Worm (Caenorhabditis elegans) whole organism, dauer: ENCODE measurements around the gene srd-64.

ENCODE experiments used
- unc-62 ChIP-seq: sonication (generic microtip); optimal IDR thresholded peaks from 2 replicates; lab custom pipeline; 2017; ENCODE audit warnings: missing biosample characterization, missing genetic modification reagents, missing genetic modification characterization

srd-64 gene

ce11 chrIII:1682262-1682661 lies 12.6 kb downstream of the srd-64 start:
- TF ChIP-seq unc-62 (GFP tag; lab: Kevin White, UChicago): no peak

- no peak for TF ChIP-seq unc-62 (GFP tag; lab: Kevin White, UChicago)
Observed at ce11 chrIII:1680996-1681395, 13.9 kb downstream of the srd-64 start.

- no peak for TF ChIP-seq unc-62 (GFP tag; lab: Kevin White, UChicago)
Observed at ce11 chrIII:1680393-1680792, 14.5 kb downstream of the srd-64 start.

DNA sequence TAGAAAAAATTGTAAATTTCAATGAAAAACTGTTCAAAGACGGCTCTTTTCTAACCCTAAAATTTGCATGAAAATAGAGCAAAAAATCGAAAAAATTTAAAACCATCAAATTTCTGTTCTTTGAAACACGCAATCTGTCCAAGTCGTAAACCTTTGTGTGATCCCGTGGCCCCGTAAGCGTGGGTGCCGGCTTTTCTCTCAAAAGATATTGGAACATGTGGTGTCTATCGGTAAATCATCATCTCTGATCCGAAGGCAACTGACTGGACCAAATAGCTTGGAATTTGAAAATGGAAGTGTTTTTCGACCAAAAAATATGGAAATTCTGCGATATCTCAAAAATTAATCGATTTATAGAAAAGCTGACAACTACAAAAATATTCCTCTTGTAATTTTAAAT lies 16.2 kb downstream of the srd-64 start:
- TF ChIP-seq unc-62 (GFP tag; lab: Kevin White, UChicago): no peak

ce11 chrIII:1676588-1676987 lies 18.3 kb downstream of the srd-64 start, which contains the start of gene Y22D7AR.6:
TSS of gene Y22D7AR.6 (minus strand) at chrIII:1676721.
- TF ChIP-seq unc-62 (GFP tag; lab: Kevin White, UChicago): no peak

DNA sequence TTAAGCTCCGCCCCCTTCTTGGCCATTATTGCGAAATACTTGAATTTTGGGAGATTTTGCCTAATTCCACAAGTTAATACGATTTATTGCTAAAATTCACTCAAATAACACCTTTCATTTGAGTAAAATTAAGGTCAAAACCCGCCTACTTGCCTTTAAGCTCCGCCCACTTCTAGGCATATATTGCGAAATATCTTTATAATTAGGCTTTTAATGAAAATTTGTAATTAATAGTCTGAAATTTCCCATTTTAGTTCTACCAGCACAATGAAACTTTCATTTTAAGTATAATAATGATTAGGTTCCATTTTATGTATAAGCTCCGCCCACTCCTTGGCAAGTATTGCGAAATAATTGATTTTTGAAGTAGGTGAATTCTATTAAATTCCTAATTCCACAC lies 20.1 kb downstream of the srd-64 start:
- no peak for TF ChIP-seq unc-62 (GFP tag; lab: Kevin White, UChicago)

- no peak for TF ChIP-seq unc-62 (GFP tag; lab: Kevin White, UChicago)
Observed at ce11 chrIII:1673320-1673719, 21.6 kb downstream of the srd-64 start.

DNA sequence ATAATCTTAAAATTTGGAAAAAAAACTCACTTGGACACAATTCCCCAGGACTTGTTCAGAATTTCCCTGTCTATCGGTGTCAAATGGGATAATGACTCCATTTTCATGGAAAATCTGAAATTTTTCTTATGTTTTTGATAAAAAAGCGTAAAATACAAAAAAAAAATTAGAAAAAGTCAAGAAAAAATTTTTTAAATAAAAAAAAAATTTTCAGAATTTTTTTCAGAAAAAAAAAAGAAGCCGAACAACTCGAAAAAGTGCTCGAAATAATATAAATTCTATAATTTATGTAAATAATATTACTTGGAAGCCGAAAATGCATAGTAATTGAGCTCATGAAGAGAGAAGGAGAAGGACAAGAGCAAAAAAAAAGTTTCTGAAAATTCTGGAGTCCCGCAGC lies 26.4 kb downstream of the srd-64 start, which contains the start of gene glb-30:
glb-30 (minus strand) TSS at position 101 of the 400 bp plus-strand sequence.
- TF ChIP-seq unc-62 (GFP tag; lab: Kevin White, UChicago): no peak

DNA sequence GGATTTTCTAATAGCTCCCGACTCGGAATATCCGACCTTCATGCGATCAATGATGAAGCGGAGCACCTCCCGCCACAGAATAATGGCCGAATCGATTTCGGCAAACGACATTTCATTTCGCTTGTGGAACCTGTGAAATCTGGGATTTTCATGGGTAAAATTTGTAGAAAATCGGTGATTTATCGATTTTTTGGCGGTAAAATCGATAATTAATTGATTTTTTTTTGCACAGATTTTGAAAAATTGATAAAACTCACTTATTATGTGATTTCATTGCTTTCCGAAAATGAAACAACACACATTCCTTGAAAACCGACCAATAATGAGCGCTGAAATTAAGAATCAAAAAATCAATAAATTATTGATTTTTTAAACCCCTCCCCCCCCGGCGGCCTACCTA lies 28.0 kb downstream of the srd-64 start:
- TF ChIP-seq unc-62 (GFP tag; lab: Kevin White, UChicago): no peak

DNA sequence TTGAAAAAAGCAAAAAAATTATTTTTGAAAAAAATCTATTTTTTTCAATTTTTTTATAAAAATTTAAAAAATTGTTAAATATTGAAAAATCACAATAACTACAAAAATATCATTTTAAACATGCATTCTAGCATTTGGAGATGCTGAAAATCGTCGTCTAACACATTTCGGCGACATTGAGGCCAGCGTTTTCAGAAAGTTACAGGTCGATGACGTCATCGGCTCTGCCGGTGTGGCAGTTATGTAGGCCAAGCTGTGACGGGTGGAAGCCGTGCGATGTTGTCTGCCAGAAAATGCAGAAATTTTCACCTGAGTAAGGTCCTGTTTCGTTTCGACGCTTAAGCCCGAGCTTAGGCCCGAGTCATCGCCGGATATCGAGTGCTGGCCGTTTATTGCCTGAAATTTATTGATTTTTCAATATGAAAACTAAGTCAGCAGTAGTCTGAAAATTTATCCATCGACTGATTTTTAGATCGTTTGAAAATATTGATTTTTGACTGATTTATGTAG lies 29.1 kb downstream of the srd-64 start, which contains the start of gene Y22D7AR.3:
Y22D7AR.3 (minus strand) TSS at position 51 of the 510 bp plus-strand sequence.
- TF ChIP-seq unc-62 (GFP tag; lab: Kevin White, UChicago): no peak

DNA sequence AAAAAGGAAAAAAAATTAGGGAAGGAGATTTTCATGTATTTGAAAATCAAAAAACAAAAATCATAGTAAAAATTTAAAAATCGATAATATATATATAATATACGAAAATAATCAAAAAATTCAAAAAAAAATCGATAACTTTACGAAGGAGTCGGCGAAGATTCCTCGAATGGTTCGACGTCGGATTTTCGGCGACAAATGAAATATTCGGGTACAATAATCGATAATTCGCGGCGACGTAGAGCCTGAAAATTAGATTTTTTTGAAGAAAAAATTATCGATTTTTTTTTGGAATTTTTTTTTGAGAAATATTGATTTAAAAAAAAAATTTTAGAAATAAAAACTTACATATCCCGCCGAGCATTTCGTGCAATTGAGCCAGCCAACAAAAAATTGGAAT lies 29.5 kb downstream of the srd-64 start:
- TF ChIP-seq unc-62 (GFP tag; lab: Kevin White, UChicago): no peak

DNA sequence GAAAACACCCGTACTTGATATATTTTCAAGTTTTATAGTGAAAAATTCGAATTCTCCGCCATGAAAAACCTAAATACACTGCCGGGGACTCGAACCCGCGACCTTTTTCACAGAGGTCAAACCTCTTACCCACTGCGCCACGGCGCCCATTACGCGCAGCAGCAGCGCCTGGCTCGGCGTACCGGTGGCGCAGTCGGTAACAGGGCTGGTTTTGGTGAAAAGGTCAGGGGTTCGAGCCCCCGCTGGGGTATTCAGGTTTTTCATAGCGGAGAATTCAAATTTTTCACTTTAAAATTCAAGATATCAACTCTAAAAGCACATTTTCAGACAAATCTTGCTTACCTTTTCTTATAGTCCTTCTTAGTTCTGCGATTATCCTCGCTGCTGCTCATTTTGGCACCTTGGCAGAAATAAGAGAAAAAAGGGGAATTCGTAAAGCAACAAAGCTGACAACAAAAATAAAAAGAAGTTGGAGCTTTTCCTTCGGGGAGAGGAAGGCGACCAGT lies 30.1 kb downstream of the srd-64 start, which contains the start of gene Y22D7AL.16:
Y22D7AL.16 (minus strand) TSS at position 456 of the 506 bp plus-strand sequence.
- no peak for TF ChIP-seq unc-62 (GFP tag; lab: Kevin White, UChicago)

DNA sequence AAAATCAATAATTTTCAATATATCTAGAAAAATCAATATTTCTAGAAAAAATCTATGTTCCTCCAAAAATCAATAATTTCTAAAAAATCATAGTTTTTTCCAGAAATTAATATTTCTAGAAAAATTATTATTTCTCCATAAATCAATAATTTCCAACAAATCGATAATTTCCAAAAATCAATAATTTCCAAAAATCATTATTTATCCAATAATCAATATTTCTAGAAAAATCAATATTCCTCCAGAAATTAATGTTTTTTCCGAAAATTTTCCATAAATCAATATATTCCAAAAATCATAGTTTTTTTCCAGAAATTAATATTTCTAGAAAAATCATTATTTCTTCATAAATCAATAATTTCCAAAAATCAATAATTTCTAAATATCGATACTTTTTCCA lies 31.9 kb downstream of the srd-64 start:
- TF ChIP-seq unc-62 (GFP tag; lab: Kevin White, UChicago): no peak

- TF ChIP-seq unc-62 (GFP tag; lab: Kevin White, UChicago): no peak
Observed at ce11 chrIII:1662405-1662804, 32.5 kb downstream of the srd-64 start.

DNA sequence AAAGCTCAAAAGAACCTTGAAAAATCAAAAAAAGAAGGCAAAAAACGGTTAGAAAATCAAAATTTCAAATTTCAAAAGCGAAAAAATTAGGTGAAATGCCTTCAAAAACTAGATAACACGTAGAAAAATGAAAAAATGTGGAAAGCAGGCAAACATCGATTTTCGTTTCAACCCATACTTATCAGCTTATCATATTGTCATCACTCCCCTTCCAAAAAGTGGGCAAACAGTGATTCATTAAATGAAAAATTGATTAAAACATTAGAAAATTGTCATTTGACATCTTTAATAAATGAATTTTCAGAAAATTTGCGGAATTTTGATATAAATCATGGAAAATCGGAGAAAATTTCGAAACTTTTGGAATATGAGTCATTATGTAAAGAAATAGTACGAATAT lies 33.9 kb downstream of the srd-64 start:
- no peak for TF ChIP-seq unc-62 (GFP tag; lab: Kevin White, UChicago)

DNA sequence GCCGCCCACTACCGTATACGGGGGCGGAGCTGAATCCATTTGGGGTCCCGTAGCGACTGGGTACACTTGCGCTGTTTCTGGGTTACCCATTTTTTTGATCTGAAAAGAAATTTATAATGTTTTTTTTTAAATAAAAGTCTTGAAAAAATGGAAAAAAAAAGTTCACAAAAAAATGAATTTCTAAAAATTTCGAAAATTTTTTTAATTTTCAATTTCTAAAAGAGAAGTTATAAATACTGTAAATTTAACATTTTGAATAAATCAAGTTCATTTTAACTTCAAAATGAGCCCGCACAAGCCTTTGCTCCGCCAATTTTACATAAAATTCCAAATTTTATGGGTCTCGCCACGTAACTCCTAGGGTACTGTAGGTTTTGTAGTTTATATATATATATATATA lies 35.1 kb downstream of the srd-64 start, which contains the start of gene Y22D7AL.15:
Y22D7AL.15 (minus strand) TSS at position 101 of the 400 bp plus-strand sequence.
- no peak for TF ChIP-seq unc-62 (GFP tag; lab: Kevin White, UChicago)

- TF ChIP-seq unc-62 (GFP tag; lab: Kevin White, UChicago): no peak
Observed at ce11 chrIII:1657380-1657779, 37.5 kb downstream of the srd-64 start, which contains the start of gene cht-4. TSS of gene cht-4 (minus strand) at chrIII:1657480.
